Worm (Caenorhabditis elegans) whole organism, L1 larva: ENCODE results near the gene cut-2.

Source experiments
- C04F5.9 ChIP-seq: sonication (generic microtip); optimal IDR thresholded peaks from 2 replicates; lab custom pipeline; 2016; ENCODE audit warnings: missing genetic modification characterization, missing compliant biosample characterization
- C16A3.4 ChIP-seq: fragments of 150-350 bp; optimal IDR thresholded peaks from 2 replicates; lab custom pipeline; 2014; ENCODE audit warnings: missing biosample characterization, missing genetic modification characterization
- C34B4.2 ChIP-seq: sonication (generic microtip); optimal IDR thresholded peaks from 2 replicates; lab custom pipeline; 2017; ENCODE audit warnings: mild to moderate bottlenecking, missing genetic modification characterization, missing compliant biosample characterization
- aha-1 ChIP-seq: fragments of 150-350 bp; optimal IDR thresholded peaks from 2 replicates; lab custom pipeline; 2014; ENCODE audit warnings: missing biosample characterization, missing genetic modification characterization
- alr-1 ChIP-seq: fragments of 200-800 bp; sonication (Bioruptor generic); optimal IDR thresholded peaks from 2 replicates; lab custom pipeline; 2018; ENCODE audit warnings: borderline replicate concordance, mild to moderate bottlenecking, missing genetic modification characterization, missing compliant biosample characterization
- blmp-1 ChIP-seq: fragments of 150-350 bp; optimal IDR thresholded peaks from 2 replicates; lab custom pipeline; 2014; ENCODE audit warnings: missing biosample characterization, missing genetic modification characterization
- ceh-63 ChIP-seq: fragments of 200-800 bp; sonication (Bioruptor generic); optimal IDR thresholded peaks from 2 replicates; lab custom pipeline; 2018; ENCODE audit warnings: mild to moderate bottlenecking, missing genetic modification characterization, missing compliant biosample characterization
- ceh-8 ChIP-seq: fragments of 200-800 bp; sonication (Bioruptor generic); optimal IDR thresholded peaks from 2 replicates; lab custom pipeline; 2018; ENCODE audit warnings: mild to moderate bottlenecking, missing genetic modification characterization, moderate library complexity, missing compliant biosample characterization
- ceh-82 ChIP-seq, 3 experiments: fragments of 150-350 bp in 1 of 3; sonication (generic microtip) in 2 of 3; optimal IDR thresholded peaks; 2 replicates each; lab custom pipeline; 2014 to 2017; ENCODE audit warnings: missing biosample characterization in 3 of 3, missing genetic modification characterization in 3 of 3
- ceh-88 ChIP-seq: fragments of 200-800 bp; sonication (Bioruptor generic); IDR thresholded peaks from 2 replicates; pipeline ENCODE4 v1.3.6; 2022; ENCODE audit warnings: missing genetic modification characterization, missing compliant biosample characterization
- dpl-1 ChIP-seq, 3 experiments: fragments of 150-350 bp in 2 of 3; sonication (generic microtip) in 1 of 3; optimal IDR thresholded peaks; 2 replicates each; lab custom pipeline; 2014 to 2017; ENCODE audit warnings: missing biosample characterization in 3 of 3, missing genetic modification characterization in 3 of 3, missing genetic modification reagents in 3 of 3
- efl-1 ChIP-seq, 4 experiments: fragments of 150-350 bp; optimal IDR thresholded peaks in 3 of 4; peaks in 1 of 4; 1 replicate in 1 of 4; 2 replicates in 3 of 4; lab custom pipeline; 2014; ENCODE audit warnings: missing biosample characterization in 2 of 4, missing genetic modification characterization in 2 of 4, missing genetic modification reagents in 2 of 4
- efl-3 ChIP-seq: fragments of 200-800 bp; sonication (Bioruptor generic); optimal IDR thresholded peaks from 2 replicates; lab custom pipeline; 2018; ENCODE audit warnings: mild to moderate bottlenecking, missing genetic modification characterization, missing compliant biosample characterization
- egl-13 ChIP-seq: sonication (generic microtip); optimal IDR thresholded peaks from 2 replicates; lab custom pipeline; 2016; ENCODE audit warnings: missing genotype, missing genetic modification reagents, missing genetic modification characterization, missing compliant biosample characterization
- egl-27 ChIP-seq, 2 experiments: fragments of 150-350 bp in 1 of 2; sonication (generic microtip); optimal IDR thresholded peaks; 3 replicates each; lab custom pipeline; 2017 to 2018; ENCODE audit warnings: missing biosample characterization in 2 of 2, missing genetic modification characterization in 2 of 2, missing genetic modification reagents in 2 of 2
- elt-2 ChIP-seq: sonication (generic microtip); optimal IDR thresholded peaks from 2 replicates; lab custom pipeline; 2016; ENCODE audit warnings: missing genetic modification characterization, mild to moderate bottlenecking, inconsistent platforms, missing compliant biosample characterization, missing genetic modification reagents
- fkh-8 ChIP-seq: sonication (generic microtip); optimal IDR thresholded peaks from 2 replicates; lab custom pipeline; 2016; ENCODE audit warnings: mild to moderate bottlenecking, missing genetic modification characterization, missing compliant biosample characterization
- fos-1 ChIP-seq: fragments of 150-350 bp; optimal IDR thresholded peaks from 2 replicates; lab custom pipeline; 2014; ENCODE audit warnings: missing biosample characterization, missing genetic modification characterization
- grh-1 ChIP-seq: fragments of 200-800 bp; sonication (Bioruptor generic); IDR thresholded peaks from 2 replicates; pipeline ENCODE4 v1.3.6; 2022; ENCODE audit warnings: missing genetic modification reagents, missing genetic modification characterization, missing compliant biosample characterization
- hpl-2 ChIP-seq: fragments of 150-350 bp; optimal IDR thresholded peaks from 2 replicates; lab custom pipeline; 2014; ENCODE audit warnings: missing biosample characterization, missing genetic modification reagents, missing genetic modification characterization
- jun-1 ChIP-seq: fragments of 150-350 bp; optimal IDR thresholded peaks from 2 replicates; lab custom pipeline; 2014; ENCODE audit warnings: missing biosample characterization, missing genetic modification reagents, missing genetic modification characterization
- lin-35 ChIP-seq, 2 experiments: fragments of 150-350 bp; optimal IDR thresholded peaks; 2 replicates each; lab custom pipeline; 2014; ENCODE audit warnings: missing biosample characterization in 2 of 2, missing genetic modification characterization in 2 of 2, missing genetic modification reagents in 2 of 2
- lir-3 ChIP-seq: sonication (generic microtip); optimal IDR thresholded peaks from 2 replicates; lab custom pipeline; 2016; ENCODE audit warnings: mild to moderate bottlenecking, missing genetic modification characterization, moderate library complexity, missing compliant biosample characterization; ENCODE audit not compliant: poor library complexity
- lsy-2 ChIP-seq, 2 experiments: fragments of 150-350 bp; optimal IDR thresholded peaks; 2 replicates each; lab custom pipeline; 2014; ENCODE audit warnings: missing biosample characterization in 2 of 2, missing genetic modification characterization in 2 of 2
- mef-2 ChIP-seq: fragments of 150-350 bp; optimal IDR thresholded peaks from 2 replicates; lab custom pipeline; 2014; ENCODE audit warnings: missing biosample characterization, missing genetic modification characterization
- mep-1 ChIP-seq: fragments of 150-350 bp; optimal IDR thresholded peaks from 2 replicates; lab custom pipeline; 2014; ENCODE audit warnings: missing biosample characterization, missing genetic modification characterization
- nhr-12 ChIP-seq: sonication (generic microtip); optimal IDR thresholded peaks from 2 replicates; lab custom pipeline; 2017; ENCODE audit warnings: missing biosample characterization, missing genetic modification characterization
- nhr-19 ChIP-seq: fragments of 200-800 bp; sonication (Bioruptor generic); conservative IDR thresholded peaks from 2 replicates; pipeline ENCODE4 v1.3.6; 2022; ENCODE audit warnings: missing genetic modification characterization, missing compliant biosample characterization
- nhr-20 ChIP-seq: sonication (generic microtip); optimal IDR thresholded peaks from 2 replicates; lab custom pipeline; 2016; ENCODE audit warnings: mild to moderate bottlenecking, missing genetic modification characterization, missing compliant biosample characterization
- nhr-237 ChIP-seq: fragments of 150-350 bp; optimal IDR thresholded peaks from 2 replicates; lab custom pipeline; 2014; ENCODE audit warnings: missing biosample characterization, missing genetic modification characterization
- nhr-28 ChIP-seq: fragments of 150-350 bp; optimal IDR thresholded peaks from 2 replicates; lab custom pipeline; 2014; ENCODE audit warnings: missing biosample characterization, missing genetic modification characterization
- nhr-47 ChIP-seq: sonication (generic microtip); optimal IDR thresholded peaks from 2 replicates; lab custom pipeline; 2016; ENCODE audit warnings: mild to moderate bottlenecking, missing genetic modification characterization, moderate library complexity, missing compliant biosample characterization
- nhr-71 ChIP-seq: sonication (generic microtip); optimal IDR thresholded peaks from 2 replicates; lab custom pipeline; 2016; ENCODE audit warnings: mild to moderate bottlenecking, missing genetic modification characterization, moderate library complexity, missing compliant biosample characterization
- nhr-77 ChIP-seq: fragments of 150-350 bp; optimal IDR thresholded peaks from 2 replicates; lab custom pipeline; 2014; ENCODE audit warnings: missing biosample characterization, missing genetic modification characterization
- nhr-84 ChIP-seq: sonication (generic microtip); optimal IDR thresholded peaks from 2 replicates; lab custom pipeline; 2017; ENCODE audit warnings: missing biosample characterization, missing genetic modification characterization
- nhr-85 ChIP-seq: sonication (generic microtip); peaks from one replicate; lab custom pipeline; 2016; ENCODE audit warnings: missing genetic modification characterization, inconsistent platforms, missing compliant biosample characterization
- nhr-90 ChIP-seq: sonication (generic microtip); optimal IDR thresholded peaks from 2 replicates; lab custom pipeline; 2016; ENCODE audit warnings: mild to moderate bottlenecking, missing genetic modification characterization, missing compliant biosample characterization; ENCODE audit not compliant: poor library complexity
- pag-3 ChIP-seq: sonication (generic microtip); optimal IDR thresholded peaks from 2 replicates; lab custom pipeline; 2017; ENCODE audit warnings: missing genetic modification characterization, mild to moderate bottlenecking, missing compliant biosample characterization, antibody characterized with exemption, borderline replicate concordance; ENCODE audit not compliant: insufficient read depth
- pqm-1 ChIP-seq: sonication (generic microtip); optimal IDR thresholded peaks from 3 replicates; lab custom pipeline; 2017; ENCODE audit warnings: missing biosample characterization, missing genetic modification characterization
- rnt-1 ChIP-seq: sonication (generic microtip); optimal IDR thresholded peaks from 2 replicates; lab custom pipeline; 2016; ENCODE audit warnings: mild to moderate bottlenecking, missing genetic modification characterization, moderate library complexity, missing compliant biosample characterization
- snpc-4 ChIP-seq: fragments of 150-350 bp; optimal IDR thresholded peaks from 2 replicates; lab custom pipeline; 2014; ENCODE audit warnings: missing biosample characterization, missing genetic modification characterization
- snu-23 ChIP-seq: sonication (generic microtip); optimal IDR thresholded peaks from 2 replicates; lab custom pipeline; 2016; ENCODE audit warnings: missing genetic modification characterization, missing compliant biosample characterization
- swsn-7 ChIP-seq: sonication (generic microtip); optimal IDR thresholded peaks from 2 replicates; lab custom pipeline; 2016; ENCODE audit warnings: missing genetic modification characterization, missing compliant biosample characterization
- tbx-2 ChIP-seq: sonication (generic microtip); optimal IDR thresholded peaks from 2 replicates; lab custom pipeline; 2016; ENCODE audit warnings: missing genetic modification characterization, missing compliant biosample characterization
- tlp-1 ChIP-seq: fragments of 150-350 bp; optimal IDR thresholded peaks from 2 replicates; lab custom pipeline; 2014; ENCODE audit warnings: missing biosample characterization, missing genetic modification characterization
- unc-86 ChIP-seq: sonication (generic microtip); optimal IDR thresholded peaks from 2 replicates; lab custom pipeline; 2016; ENCODE audit warnings: missing genetic modification characterization, missing compliant biosample characterization
- unc-98 ChIP-seq: fragments of 200-800 bp; sonication (Bioruptor generic); IDR thresholded peaks from 2 replicates; pipeline ENCODE4 v1.3.6; 2022; ENCODE audit warnings: missing genetic modification characterization, missing compliant biosample characterization
- vab-15 ChIP-seq: sonication (generic microtip); optimal IDR thresholded peaks from 2 replicates; lab custom pipeline; 2017; ENCODE audit warnings: missing genotype, mild to moderate bottlenecking, missing genetic modification characterization, missing compliant biosample characterization

cut-2 gene

ce11 chrV:13369663-13370062 lies 45.1 kb upstream of the cut-2 start:
- TF ChIP-seq elt-2 (tag; lab: Kevin White, UChicago): peak; percentile 81
- peak in 1 of 2 experiments; percentile 0 for TF ChIP-seq lin-35 (GFP tag; optimal IDR thresholded peaks at IDR 0.05; lab: Kevin White, UChicago)
- TF ChIP-seq ceh-63 (GFP tag; lab: Kevin White, UChicago): no peak
- no peak for TF ChIP-seq egl-13
- no peak for TF ChIP-seq hpl-2 (GFP tag; lab: Kevin White, UChicago)
- TF ChIP-seq lir-3: no peak
- TF ChIP-seq nhr-71 (tag; lab: Kevin White, UChicago): no peak
- TF ChIP-seq efl-1 (optimal IDR thresholded peaks at IDR 0.05; lab: Kevin White, UChicago): no peak
- TF ChIP-seq efl-1 (GFP tag; optimal IDR thresholded peaks at IDR 0.05 in 1 of 2; lab: Kevin White, UChicago): peak in 1 of 2 experiments; percentile 93
- TF ChIP-seq grh-1 (GFP tag; lab: Robert Waterston, UW): peak; percentile 16; the same call in 1 of the 2 replicates
- no peak for TF ChIP-seq ceh-8 (GFP tag; lab: Kevin White, UChicago)

- TF ChIP-seq ceh-88 (no peak), nhr-19 (GFP tag; lab: Robert Waterston, UW) (no peak), blmp-1 (tag; lab: Kevin White, UChicago) (peak; percentile 63), jun-1 (no peak), aha-1 (tag; lab: Kevin White, UChicago) (no peak), snpc-4 (tag; lab: Kevin White, UChicago) (no peak), swsn-7 (tag; lab: Kevin White, UChicago) (no peak), nhr-85 (peak; percentile 23), alr-1 (no peak), mep-1 (tag; lab: Kevin White, UChicago) (no peak)
Observed at ce11 chrV:13370265-13370664, 44.5 kb upstream of the cut-2 start.

- TF ChIP-seq unc-98 (GFP tag; lab: Robert Waterston, UW) (no peak), vab-15 (tag; lab: Kevin White, UChicago) (no peak), swsn-7 (tag; lab: Kevin White, UChicago) (peak; percentile 63), pqm-1 (tag; lab: Kevin White, UChicago) (no peak), nhr-12 (tag; lab: Kevin White, UChicago) (no peak), C04F5.9 (tag; lab: Kevin White, UChicago) (peak; percentile 2), efl-3 (GFP tag; lab: Kevin White, UChicago) (peak; percentile 13), pag-3 (tag; lab: Kevin White, UChicago) (no peak), C16A3.4 (tag; lab: Kevin White, UChicago) (peak; percentile 62), egl-27 (tag; optimal IDR thresholded peaks at IDR 0.05; lab: Kevin White, UChicago) (peak; percentile 19 to 38), nhr-28 (tag; lab: Kevin White, UChicago) (no peak), tlp-1 (no peak), nhr-84 (tag; lab: Kevin White, UChicago) (no peak), dpl-1 (GFP tag; optimal IDR thresholded peaks at IDR 0.05; lab: Kevin White, UChicago) (peak in 2 of 3 experiments; percentile 23 to 63), unc-86 (no peak), jun-1 (peak; percentile 31), nhr-85 (peak; percentile 100), snu-23 (peak; percentile 92), rnt-1 (tag; lab: Kevin White, UChicago) (peak; percentile 38), nhr-71 (tag; lab: Kevin White, UChicago) (peak; percentile 86), fkh-8 (no peak), lsy-2 (tag; optimal IDR thresholded peaks at IDR 0.05; lab: Kevin White, UChicago) (peak; percentile 63 to 75), ceh-82 (tag; optimal IDR thresholded peaks at IDR 0.05; lab: Kevin White, UChicago) (peak in 2 of 3 experiments; percentile 24 to 26), blmp-1 (tag; lab: Kevin White, UChicago) (peak; percentile 95), lir-3 (peak; percentile 26), mep-1 (tag; lab: Kevin White, UChicago) (peak; percentile 81), C34B4.2 (tag; lab: Kevin White, UChicago) (no peak), tbx-2 (tag; lab: Kevin White, UChicago) (peak; percentile 55), nhr-47 (tag; lab: Kevin White, UChicago) (peak; percentile 60), mef-2 (tag; lab: Kevin White, UChicago) (no peak), fos-1 (tag; lab: Kevin White, UChicago) (peak; percentile 66), nhr-77 (peak; percentile 42), lin-35 (GFP tag; optimal IDR thresholded peaks at IDR 0.05; lab: Kevin White, UChicago) (peak; percentile 21 to 69), nhr-90 (tag; lab: Kevin White, UChicago) (peak; percentile 84), nhr-20 (tag; lab: Kevin White, UChicago) (peak; percentile 92), nhr-237 (tag; lab: Kevin White, UChicago) (peak; percentile 59)
Observed at ce11 chrV:13371336-13371735, 43.4 kb upstream of the cut-2 start.
